Fruit fly (Drosophila melanogaster) whole organism, embryonic: ENCODE measurements around the gene CG43999.

Source experiments
- Atf6 ChIP-seq: fragments of 200-800 bp; sonication (Bioruptor generic); IDR thresholded peaks from 2 replicates; pipeline ENCODE4 v1.3.6; 2022; ENCODE audit warnings: missing biosample characterization, missing genetic modification characterization
- B-H1 ChIP-seq: fragments of 200-800 bp; sonication (Bioruptor generic); IDR thresholded peaks from 3 replicates; pipeline ENCODE4 v1.3.6; 2022; ENCODE audit warnings: missing biosample characterization, missing genetic modification characterization
- Blimp-1 ChIP-seq: fragments of 200-800 bp; sonication (Bioruptor generic); optimal IDR thresholded peaks from 3 replicates; lab custom pipeline; 2018; ENCODE audit warnings: missing biosample characterization, missing genetic modification characterization, mild to moderate bottlenecking, moderate library complexity, missing genetic modification reagents
- CG10267 ChIP-seq: fragments of 200-800 bp; sonication (Bioruptor generic); optimal IDR thresholded peaks from 2 replicates; lab custom pipeline; 2018; ENCODE audit warnings: missing biosample characterization, mild to moderate bottlenecking, missing genetic modification characterization, moderate library complexity
- CG10366 ChIP-seq: fragments of 200-800 bp; sonication (Bioruptor generic); IDR thresholded peaks from 2 replicates; pipeline ENCODE4 v1.3.6; 2022; ENCODE audit warnings: missing biosample characterization, missing genetic modification characterization
- CG11504 ChIP-seq: fragments of 200-800 bp; sonication (Bioruptor generic); optimal IDR thresholded peaks from 3 replicates; lab custom pipeline; 2019; ENCODE audit warnings: missing biosample characterization, mild to moderate bottlenecking, missing genetic modification characterization, moderate library complexity
- CG12155 ChIP-seq: fragments of 200-800 bp; sonication (Bioruptor generic); optimal IDR thresholded peaks from 3 replicates; lab custom pipeline; 2016; ENCODE audit warnings: missing biosample characterization, missing genetic modification characterization
- CG12659 ChIP-seq: fragments of 200-800 bp; sonication (Bioruptor generic); optimal IDR thresholded peaks from 3 replicates; lab custom pipeline; 2017; ENCODE audit warnings: mild to moderate bottlenecking, missing biosample characterization, missing genetic modification reagents, missing genetic modification characterization
- CG13287 ChIP-seq: fragments of 200-800 bp; sonication (Bioruptor generic); IDR thresholded peaks from 2 replicates; pipeline ENCODE4 v1.3.6; 2022; ENCODE audit warnings: missing biosample characterization, missing genetic modification characterization; ENCODE audit not compliant: partially characterized antibody
- CG1647 ChIP-seq: fragments of 200-800 bp; sonication (Bioruptor generic); optimal IDR thresholded peaks from 3 replicates; lab custom pipeline; 2016; ENCODE audit warnings: missing biosample characterization, missing genetic modification characterization
- CG2120 ChIP-seq: fragments of 200-800 bp; sonication (Bioruptor generic); optimal IDR thresholded peaks from 3 replicates; lab custom pipeline; 2016; ENCODE audit warnings: missing biosample characterization, missing genetic modification characterization
- CG2875 ChIP-seq: fragments of 200-800 bp; sonication (Bioruptor generic); optimal IDR thresholded peaks from 2 replicates; lab custom pipeline; 2017; ENCODE audit warnings: missing biosample characterization, mild to moderate bottlenecking, missing genetic modification characterization, missing genetic modification reagents
- CG32532 ChIP-seq: fragments of 200-800 bp; sonication (Bioruptor generic); IDR thresholded peaks from 2 replicates; pipeline ENCODE4 v1.3.6; 2022; ENCODE audit warnings: missing biosample characterization, missing genetic modification characterization
- CG3838 ChIP-seq: fragments of 200-800 bp; sonication (Bioruptor generic); optimal IDR thresholded peaks from 3 replicates; lab custom pipeline; 2016; ENCODE audit warnings: missing biosample characterization, missing genetic modification characterization
- CG6765 ChIP-seq: fragments of 200-800 bp; sonication (Bioruptor generic); optimal IDR thresholded peaks from 3 replicates; lab custom pipeline; 2017; ENCODE audit warnings: missing biosample characterization, mild to moderate bottlenecking, missing genetic modification characterization
- CG7839 ChIP-seq: fragments of 200-800 bp; sonication (Bioruptor generic); optimal IDR thresholded peaks from 3 replicates; lab custom pipeline; 2018; ENCODE audit warnings: missing biosample characterization, mild to moderate bottlenecking, missing genetic modification characterization, moderate library complexity
- CG9876 ChIP-seq: fragments of 200-800 bp; sonication (Bioruptor generic); optimal IDR thresholded peaks from 2 replicates; lab custom pipeline; 2016; ENCODE audit warnings: missing biosample characterization, missing genetic modification characterization
- CHES-1-like ChIP-seq: fragments of 200-800 bp; sonication (Bioruptor generic); optimal IDR thresholded peaks from 2 replicates; lab custom pipeline; 2016; ENCODE audit warnings: missing biosample characterization, missing genetic modification characterization
- Dfd ChIP-seq, 2 experiments: fragments of >200 bp; optimal IDR thresholded peaks; 2 replicates each; lab custom pipeline; 2017; ENCODE audit warnings: missing biosample characterization in 2 of 2, missing genetic modification characterization in 2 of 2
- Hr78 ChIP-seq, 2 experiments: fragments of 200-800 bp in 1 of 2; fragments of >200 bp in 1 of 2; sonication (Bioruptor generic) in 1 of 2; optimal IDR thresholded peaks; 2 replicates each; lab custom pipeline; 2017 to 2019; ENCODE audit warnings: missing biosample characterization in 2 of 2, missing genetic modification characterization in 2 of 2, mild to moderate bottlenecking in 1 of 2, moderate library complexity in 1 of 2
- Kr ChIP-seq: fragments of 200-800 bp; sonication (Bioruptor generic); optimal IDR thresholded peaks from 2 replicates; lab custom pipeline; 2017; ENCODE audit warnings: missing biosample characterization, mild to moderate bottlenecking, missing genetic modification characterization
- MESR4 ChIP-seq: fragments of 200-800 bp; sonication (Bioruptor generic); optimal IDR thresholded peaks from 2 replicates; lab custom pipeline; 2018; ENCODE audit warnings: missing biosample characterization, mild to moderate bottlenecking, missing genetic modification characterization, moderate library complexity
- Nf-YA ChIP-seq: fragments of 200-800 bp; sonication (Bioruptor generic); IDR thresholded peaks from 2 replicates; pipeline ENCODE4 v1.3.6; 2022; ENCODE audit warnings: missing biosample characterization, missing genetic modification characterization
- NfI ChIP-seq: fragments of 200-800 bp; sonication (Bioruptor generic); optimal IDR thresholded peaks from 3 replicates; lab custom pipeline; 2018; ENCODE audit warnings: missing biosample characterization, mild to moderate bottlenecking, missing genetic modification characterization, moderate library complexity
- Oli ChIP-seq: fragments of 200-800 bp; sonication (Bioruptor generic); optimal IDR thresholded peaks from 2 replicates; lab custom pipeline; 2018; ENCODE audit warnings: missing biosample characterization, mild to moderate bottlenecking, missing genetic modification characterization, moderate library complexity
- Pdp1 ChIP-seq, 2 experiments: fragments of 200-800 bp; sonication (Bioruptor generic); optimal IDR thresholded peaks; 3 replicates each; lab custom pipeline; 2016; ENCODE audit warnings: missing biosample characterization in 2 of 2, missing genetic modification characterization in 2 of 2, mild to moderate bottlenecking in 1 of 2, moderate library complexity in 1 of 2
- Sin3A ChIP-seq: fragments of >200 bp; optimal IDR thresholded peaks from 2 replicates; lab custom pipeline; 2018
- abd-A ChIP-seq: fragments of 200-800 bp; sonication (Bioruptor generic); optimal IDR thresholded peaks from 3 replicates; lab custom pipeline; 2019; ENCODE audit warnings: missing biosample characterization, mild to moderate bottlenecking, missing genetic modification characterization, moderate library complexity
- ash1 ChIP-seq: fragments of 200-800 bp; sonication (Bioruptor generic); optimal IDR thresholded peaks from 2 replicates; lab custom pipeline; 2018; ENCODE audit warnings: missing biosample characterization, mild to moderate bottlenecking, missing genetic modification characterization
- cad ChIP-seq: fragments of >200 bp; optimal IDR thresholded peaks from 2 replicates; lab custom pipeline; 2017; ENCODE audit warnings: missing biosample characterization, missing genetic modification characterization
- caup ChIP-seq: fragments of 200-800 bp; sonication (Bioruptor generic); optimal IDR thresholded peaks from 3 replicates; lab custom pipeline; 2017; ENCODE audit warnings: missing biosample characterization, mild to moderate bottlenecking, missing genetic modification characterization, moderate library complexity; ENCODE audit not compliant: severe bottlenecking
- crol ChIP-seq: fragments of 200-800 bp; sonication (Bioruptor generic); IDR thresholded peaks from 2 replicates; pipeline ENCODE4 v1.3.6; 2022; ENCODE audit warnings: missing biosample characterization, missing genetic modification characterization
- dysf ChIP-seq: fragments of 200-800 bp; sonication (Bioruptor generic); IDR thresholded peaks from 3 replicates; pipeline ENCODE4 v1.3.6; 2022; ENCODE audit warnings: missing biosample characterization, missing genetic modification characterization
- gce ChIP-seq: fragments of 200-800 bp; sonication (Bioruptor generic); IDR thresholded peaks from 3 replicates; pipeline ENCODE4 v1.3.6; 2022; ENCODE audit warnings: missing biosample characterization, missing genetic modification characterization
- gcm ChIP-seq: fragments of 200-800 bp; sonication (Bioruptor generic); optimal IDR thresholded peaks from 2 replicates; lab custom pipeline; 2019; ENCODE audit warnings: missing biosample characterization, mild to moderate bottlenecking, missing genetic modification characterization, moderate library complexity
- gfzf ChIP-seq: fragments of 200-800 bp; sonication (Bioruptor generic); optimal IDR thresholded peaks from 2 replicates; lab custom pipeline; 2016; ENCODE audit warnings: missing biosample characterization, mild to moderate bottlenecking, missing genetic modification characterization, moderate library complexity
- kni ChIP-seq: fragments of 200-800 bp; sonication (Bioruptor generic); optimal IDR thresholded peaks from 3 replicates; lab custom pipeline; 2017; ENCODE audit warnings: mild to moderate bottlenecking, missing biosample characterization, missing genetic modification reagents, missing genetic modification characterization
- lilli ChIP-seq: fragments of 200-800 bp; sonication (Bioruptor generic); optimal IDR thresholded peaks from 3 replicates; lab custom pipeline; 2016; ENCODE audit warnings: missing biosample characterization, missing genetic modification characterization
- nau ChIP-seq: fragments of 200-800 bp; sonication (Bioruptor generic); optimal IDR thresholded peaks from 3 replicates; lab custom pipeline; 2017; ENCODE audit warnings: missing biosample characterization, mild to moderate bottlenecking, missing genetic modification characterization, missing genetic modification reagents
- nmo ChIP-seq: fragments of 200-800 bp; sonication (Bioruptor generic); optimal IDR thresholded peaks from 2 replicates; lab custom pipeline; 2018; ENCODE audit warnings: missing biosample characterization, mild to moderate bottlenecking, missing genetic modification characterization, moderate library complexity
- odd ChIP-seq: fragments of 200-800 bp; sonication (Bioruptor generic); optimal IDR thresholded peaks from 2 replicates; lab custom pipeline; 2017; ENCODE audit warnings: missing biosample characterization, mild to moderate bottlenecking, missing genetic modification characterization
- pan ChIP-seq, 4 experiments: fragments of >200 bp in 3 of 4; fragments of 200-800 bp in 1 of 4; sonication (Bioruptor generic) in 1 of 4; optimal IDR thresholded peaks in 3 of 4; IDR thresholded peaks in 1 of 4; 2 replicates each; pipeline versions ENCODE4 v1.3.6 to Lab custom; 2017 to 2022; ENCODE audit warnings: missing biosample characterization in 2 of 4, missing genetic modification characterization in 2 of 4, mixed read lengths in 1 of 4
- pzg ChIP-seq: fragments of 200-800 bp; sonication (Bioruptor generic); optimal IDR thresholded peaks from 3 replicates; lab custom pipeline; 2018; ENCODE audit warnings: missing biosample characterization, mild to moderate bottlenecking, missing genetic modification characterization, moderate library complexity
- rib ChIP-seq: fragments of 200-800 bp; sonication (Bioruptor generic); IDR thresholded peaks from 2 replicates; pipeline ENCODE4 v1.3.6; 2022; ENCODE audit warnings: missing biosample characterization, missing genetic modification characterization
- salm ChIP-seq: fragments of 200-800 bp; sonication (Bioruptor generic); optimal IDR thresholded peaks from 2 replicates; lab custom pipeline; 2018; ENCODE audit warnings: missing biosample characterization, mild to moderate bottlenecking, missing genetic modification characterization
- sima ChIP-seq: fragments of 200-800 bp; sonication (Bioruptor generic); optimal IDR thresholded peaks from 2 replicates; lab custom pipeline; 2016; ENCODE audit warnings: missing biosample characterization, missing genetic modification characterization
- slp2 ChIP-seq: fragments of 200-800 bp; sonication (Bioruptor generic); optimal IDR thresholded peaks from 2 replicates; lab custom pipeline; 2016; ENCODE audit warnings: missing biosample characterization, missing genetic modification characterization
- sug ChIP-seq: fragments of 200-800 bp; optimal IDR thresholded peaks from 2 replicates; lab custom pipeline; 2019; ENCODE audit warnings: missing biosample characterization, mild to moderate bottlenecking, missing genetic modification characterization, moderate library complexity
- tll ChIP-seq, 2 experiments: fragments of 200-800 bp in 1 of 2; fragments of >200 bp in 1 of 2; sonication (Bioruptor generic) in 1 of 2; optimal IDR thresholded peaks; 2 replicates each; lab custom pipeline; 2017 to 2019; ENCODE audit warnings: missing biosample characterization in 2 of 2, missing genetic modification characterization in 2 of 2, mild to moderate bottlenecking in 1 of 2, moderate library complexity in 1 of 2
- toy ChIP-seq: fragments of 200-800 bp; sonication (Bioruptor generic); IDR thresholded peaks from 2 replicates; pipeline ENCODE4 v1.3.6; 2022; ENCODE audit warnings: missing biosample characterization, missing genetic modification characterization

The CG43999 gene

DNA sequence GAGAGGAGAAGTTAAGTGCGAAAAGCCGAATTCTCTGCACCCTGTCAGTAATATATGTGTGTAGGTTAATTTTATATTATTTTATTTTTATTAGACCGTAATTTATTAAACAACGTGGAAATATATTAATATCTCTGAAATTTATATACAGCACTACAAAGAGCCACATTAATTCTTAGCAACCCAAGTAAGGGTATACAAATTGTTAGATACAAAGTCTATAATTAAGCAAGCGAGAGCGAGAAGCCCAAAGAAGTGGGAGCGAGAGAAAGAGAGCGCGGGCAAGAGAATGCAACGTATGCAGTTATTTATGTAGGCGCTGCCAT is 41.7 kb downstream of the CG43999 start (continued):
- TF ChIP-seq rib (GFP tag; lab: Robert Waterston, UW) (peak; percentile 51; the same call in 1 of the 2 replicates), caup (GFP tag; lab: Kevin White, UChicago) (peak; percentile 80), Nf-YA (peak; percentile 84), Sin3A (lab: Kevin White, UChicago) (no peak), nau (GFP tag; lab: Kevin White, UChicago) (peak; percentile 78), CHES-1-like (GFP tag; lab: Kevin White, UChicago) (no peak), salm (peak; percentile 89), CG11504 (peak; percentile 93), CG13287 (GFP tag; lab: Robert Waterston, UW) (no peak), CG1647 (GFP tag; lab: Kevin White, UChicago) (peak; percentile 60), CG6765 (GFP tag; lab: Kevin White, UChicago) (peak; percentile 35), NfI (peak; percentile 86), nmo (GFP tag; lab: Kevin White, UChicago) (peak; percentile 98), Pdp1 (GFP tag; optimal IDR thresholded peaks at IDR 0.05; lab: Kevin White, UChicago) (peak; percentile 52 to 69), B-H1 (GFP tag; lab: Robert Waterston, UW) (peak; percentile 88), sima (GFP tag; lab: Kevin White, UChicago) (no peak), CG32532 (GFP tag; lab: Robert Waterston, UW) (peak; percentile 84), sug (tag; lab: Kevin White, UChicago) (peak; percentile 22), MESR4 (GFP tag; lab: Kevin White, UChicago) (peak; percentile 20), Atf6 (peak; percentile 80), toy (GFP tag; lab: Robert Waterston, UW) (peak; percentile 76), CG10366 (peak; percentile 93), odd (GFP tag; lab: Kevin White, UChicago) (peak; percentile 73), Kr (GFP tag; lab: Kevin White, UChicago) (no peak), CG2120 (GFP tag; lab: Kevin White, UChicago) (peak; percentile 25), CG3838 (GFP tag; lab: Kevin White, UChicago) (peak; percentile 49), CG12155 (GFP tag; lab: Kevin White, UChicago) (peak; percentile 75), lilli (peak; percentile 79), abd-A (tag; lab: Kevin White, UChicago) (no peak), CG7839 (tag; lab: Kevin White, UChicago) (peak; percentile 95), CG9876 (GFP tag; lab: Kevin White, UChicago) (no peak), gcm (GFP tag; lab: Kevin White, UChicago) (peak; percentile 96), dysf (GFP tag; lab: Robert Waterston, UW) (peak; percentile 89), pan (optimal IDR thresholded peaks at IDR 0.05; lab: Kevin White, UChicago) (no peak), pan (GFP tag; optimal IDR thresholded peaks at IDR 0.05 in 1 of 2, IDR thresholded peaks at IDR 0.05 in 1 of 2) (peak in 1 of 2 experiments; percentile 90), Hr78 (GFP tag; optimal IDR thresholded peaks at IDR 0.05; lab: Kevin White, UChicago) (peak in 1 of 2 experiments; percentile 86), gfzf (GFP tag; lab: Kevin White, UChicago) (no peak), slp2 (GFP tag; lab: Kevin White, UChicago) (no peak), tll (GFP tag; optimal IDR thresholded peaks at IDR 0.05; lab: Kevin White, UChicago) (peak in 1 of 2 experiments; percentile 58), Dfd (GFP tag; optimal IDR thresholded peaks at IDR 0.05; lab: Kevin White, UChicago) (no peak), cad (GFP tag; lab: Kevin White, UChicago) (no peak), Oli (tag; lab: Kevin White, UChicago) (peak; percentile 93), kni (no peak), pzg (GFP tag; lab: Kevin White, UChicago) (no peak), gce (peak; percentile 78), ash1 (GFP tag; lab: Kevin White, UChicago) (no peak), crol (peak; percentile 54), CG2875 (GFP tag; lab: Kevin White, UChicago) (peak; percentile 95), Blimp-1 (peak; percentile 98), CG10267 (peak; percentile 94), CG12659 (GFP tag; lab: Kevin White, UChicago) (peak; percentile 86)
